Fruit fly (Drosophila melanogaster): Measurements from ENCODE around the gene bdwf.

Gene bdwf

DNA sequence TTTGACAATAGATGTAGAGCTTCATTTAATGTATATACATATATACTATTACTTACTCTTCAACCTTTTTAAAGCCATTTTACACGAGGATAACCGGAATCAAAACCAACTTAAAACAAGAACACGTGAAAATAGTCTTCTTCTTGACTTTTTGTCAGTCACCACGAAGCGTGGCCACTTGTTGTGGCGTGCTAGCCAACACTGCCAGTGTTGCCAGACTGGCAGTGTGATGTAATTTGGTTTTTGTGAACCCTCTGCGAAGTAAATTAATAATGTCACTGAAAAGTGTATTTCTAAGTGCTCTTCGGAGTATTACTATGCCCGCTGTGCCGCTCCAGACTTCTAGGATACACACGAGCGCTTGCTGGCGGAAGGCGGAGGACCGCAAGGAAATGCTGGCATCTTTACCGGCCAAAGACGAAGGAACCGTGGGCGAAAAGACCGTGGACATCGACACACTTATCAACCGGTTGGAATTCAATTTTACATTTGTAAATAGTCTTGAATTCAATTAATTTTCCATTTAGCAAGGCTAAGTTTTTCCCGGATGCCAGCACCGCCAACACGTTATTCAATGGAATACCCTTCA, 29.7 kb upstream of the bdwf start, which contains the start of the genes Ns1 and mRpS11:
Ns1 (minus strand) TSS at position 150 of the 589 bp plus-strand sequence.
mRpS11 (plus strand) TSS at position 207 of the 589 bp plus-strand sequence.
- TF ChIP-seq Snoo (tag; optimal IDR thresholded peaks at IDR 0.05) (peak; percentile 19), CG12605 (GFP tag; IDR thresholded peaks at IDR 0.05) (peak; percentile 71; the same call in 1 of the 2 replicates), CG17806 (tag; optimal IDR thresholded peaks at IDR 0.05) (no peak)

DNA sequence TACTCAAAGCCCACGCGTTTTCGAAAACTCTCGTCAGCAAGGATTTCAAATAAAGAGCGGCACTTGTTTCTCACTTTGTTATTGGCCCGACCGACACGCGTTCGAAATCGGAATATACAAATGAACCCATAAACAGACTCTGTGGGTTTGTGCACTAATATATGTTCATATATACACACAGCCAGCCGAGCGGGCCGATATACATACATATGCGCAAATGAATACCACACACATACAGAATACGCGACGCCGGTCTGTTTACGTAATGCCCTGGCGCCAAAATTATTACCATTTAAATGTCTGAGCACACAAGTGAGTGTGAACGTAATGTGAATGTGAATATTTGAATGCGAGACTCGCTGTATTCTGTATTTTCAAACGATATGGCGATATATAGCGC, 24.8 kb upstream of the bdwf start:
- TF ChIP-seq Pif1A (GFP tag; optimal IDR thresholded peaks at IDR 0.05) (no peak), CG12605 (GFP tag; IDR thresholded peaks at IDR 0.05) (no peak), CG17806 (tag; optimal IDR thresholded peaks at IDR 0.05) (no peak), Snoo (tag; optimal IDR thresholded peaks at IDR 0.05) (no peak), CG10348 (GFP tag; IDR thresholded peaks at IDR 0.05) (no peak), CG9948 (tag; optimal IDR thresholded peaks at IDR 0.05) (no peak), CG4496 (GFP tag; IDR thresholded peaks at IDR 0.05) (no peak), rn (GFP tag; IDR thresholded peaks at IDR 0.05) (no peak), Pif1B (GFP tag; optimal IDR thresholded peaks at IDR 0.05) (no peak), CG15710 (tag; optimal IDR thresholded peaks at IDR 0.05) (no peak), CG13204 (GFP tag; optimal IDR thresholded peaks at IDR 0.05) (no peak), Ets98B (GFP tag; IDR thresholded peaks at IDR 0.05) (no peak), CG34367 (tag; optimal IDR thresholded peaks at IDR 0.05) (no peak), D1 (tag; optimal IDR thresholded peaks at IDR 0.05) (no peak), CG8159 (tag; optimal IDR thresholded peaks at IDR 0.05) (no peak)

DNA sequence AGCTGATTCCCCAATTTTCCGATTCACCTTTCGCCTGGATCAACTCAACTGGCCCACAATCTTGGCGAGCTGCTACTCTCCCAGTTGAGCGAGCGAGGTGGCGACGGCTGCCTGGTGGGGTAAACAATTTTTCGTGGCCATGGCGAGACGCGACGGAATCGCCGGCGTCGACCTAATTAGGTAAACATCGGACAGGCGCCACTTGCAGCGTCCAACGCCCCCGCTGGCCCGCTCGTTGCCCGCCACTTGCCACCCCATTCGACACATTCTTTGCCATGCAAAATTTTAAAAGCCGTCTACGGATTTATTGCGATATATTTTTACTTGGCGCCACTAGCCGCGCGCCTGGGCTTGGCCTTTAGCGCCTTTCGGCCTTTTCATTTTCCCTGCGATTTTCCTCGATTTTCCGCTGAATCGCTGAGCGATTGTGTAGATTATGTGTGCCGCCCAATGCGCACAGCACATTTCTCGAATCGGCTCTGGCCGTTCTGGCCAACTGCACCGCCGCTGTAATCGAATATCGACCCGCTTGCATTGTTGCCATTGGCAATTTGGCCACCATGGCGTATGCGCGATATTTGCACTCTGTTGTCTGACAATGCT, 24.0 kb upstream of the bdwf start:
- TF ChIP-seq EcR (GFP tag; optimal IDR thresholded peaks at IDR 0.05) (peak; percentile 43), Pif1A (GFP tag; optimal IDR thresholded peaks at IDR 0.05) (no peak), CG4496 (GFP tag; IDR thresholded peaks at IDR 0.05) (0 out of 3 replicates have a peak, but pooled peaks have one; percentile 16), CG32121 (GFP tag; IDR thresholded peaks at IDR 0.05) (peak; percentile 28; the same call in 1 of the 2 replicates)

dm6 chr3R:17066077-17066476, 23.1 kb upstream of the bdwf start:
- TF ChIP-seq CG4496 (GFP tag; IDR thresholded peaks at IDR 0.05): no peak
- no peak for TF ChIP-seq Ets98B (GFP tag; IDR thresholded peaks at IDR 0.05)
- TF ChIP-seq gl (tag; optimal IDR thresholded peaks at IDR 0.05): no peak
- no peak for TF ChIP-seq CG13204 (GFP tag; optimal IDR thresholded peaks at IDR 0.05)

dm6 chr3R:17065018-17065784, 22.3 kb upstream of the bdwf start:
- TF ChIP-seq Ets98B (GFP tag; IDR thresholded peaks at IDR 0.05) (peak; percentile 89), D1 (tag; optimal IDR thresholded peaks at IDR 0.05) (peak; percentile 85), CG15710 (tag; optimal IDR thresholded peaks at IDR 0.05) (peak; percentile 85), CG14655 (GFP tag; optimal IDR thresholded peaks at IDR 0.05) (peak; percentile 92), Pif1B (GFP tag; optimal IDR thresholded peaks at IDR 0.05) (peak; percentile 95), rn (GFP tag; IDR thresholded peaks at IDR 0.05) (peak; percentile 51), CG17806 (tag; optimal IDR thresholded peaks at IDR 0.05) (peak; percentile 92), EcR (GFP tag; optimal IDR thresholded peaks at IDR 0.05) (peak; percentile 81), CG34367 (tag; optimal IDR thresholded peaks at IDR 0.05) (peak; percentile 86), CG4496 (GFP tag; IDR thresholded peaks at IDR 0.05) (peak; percentile 87), CG32121 (GFP tag; IDR thresholded peaks at IDR 0.05) (peak; percentile 88; the same call in 1 of the 2 replicates), CG13204 (GFP tag; optimal IDR thresholded peaks at IDR 0.05) (peak; percentile 92), gl (tag; optimal IDR thresholded peaks at IDR 0.05) (peak; percentile 74), CG8159 (tag; optimal IDR thresholded peaks at IDR 0.05) (peak; percentile 92), CG12605 (GFP tag; IDR thresholded peaks at IDR 0.05) (peak; percentile 78), Snoo (tag; optimal IDR thresholded peaks at IDR 0.05) (peak; percentile 94), fd96Ca (GFP tag; IDR thresholded peaks at IDR 0.05) (peak; percentile 71), Pif1A (GFP tag; optimal IDR thresholded peaks at IDR 0.05) (peak; percentile 94), CG9948 (tag; optimal IDR thresholded peaks at IDR 0.05) (peak; percentile 94), CG8301 (tag; optimal IDR thresholded peaks at IDR 0.05) (peak; percentile 95), CG10348 (GFP tag; IDR thresholded peaks at IDR 0.05) (peak; percentile 35; the same call in 1 of the 2 replicates)

- TF ChIP-seq CG4496 (GFP tag; IDR thresholded peaks at IDR 0.05) (0 out of 3 replicates have a peak, but pooled peaks have one; percentile 17), gl (tag; optimal IDR thresholded peaks at IDR 0.05) (no peak), Ets98B (GFP tag; IDR thresholded peaks at IDR 0.05) (no peak), CG32121 (GFP tag; IDR thresholded peaks at IDR 0.05) (no peak), Pif1B (GFP tag; optimal IDR thresholded peaks at IDR 0.05) (no peak), D1 (tag; optimal IDR thresholded peaks at IDR 0.05) (no peak), CG15710 (tag; optimal IDR thresholded peaks at IDR 0.05) (no peak), CG8301 (tag; optimal IDR thresholded peaks at IDR 0.05) (no peak)
These were observed 20.8 kb upstream of the bdwf start for dm6 chr3R:17063763-17064162.
